Fruit fly (Drosophila melanogaster) whole organism, embryonic: ENCODE data around the gene CG14868.
A peak's percentile ranks its signal among the peaks of the same experiment; 100 is the strongest.

ENCODE experiments used
- CG11504 ChIP-seq: fragments of 200-800 bp; sonication (Bioruptor generic); optimal IDR thresholded peaks from 3 replicates; lab custom pipeline; 2019; ENCODE audit warnings: missing biosample characterization, mild to moderate bottlenecking, missing genetic modification characterization, moderate library complexity
- CG12299 ChIP-seq: fragments of 200-800 bp; sonication (Bioruptor generic); optimal IDR thresholded peaks from 2 replicates; lab custom pipeline; 2018; ENCODE audit warnings: missing biosample characterization, mild to moderate bottlenecking, missing genetic modification characterization
- CG12744 ChIP-seq: fragments of 200-800 bp; sonication (Bioruptor generic); optimal IDR thresholded peaks from 2 replicates; lab custom pipeline; 2016; ENCODE audit warnings: missing biosample characterization, missing genetic modification characterization
- CG12769 ChIP-seq: fragments of 200-800 bp; sonication (Bioruptor generic); optimal IDR thresholded peaks from 2 replicates; lab custom pipeline; 2019; ENCODE audit warnings: missing biosample characterization, mild to moderate bottlenecking, missing genetic modification characterization, moderate library complexity
- CG13894 ChIP-seq: fragments of 200-800 bp; sonication (Bioruptor generic); optimal IDR thresholded peaks from 3 replicates; lab custom pipeline; 2018; ENCODE audit warnings: missing biosample characterization, mild to moderate bottlenecking, missing genetic modification characterization, moderate library complexity
- CG15479 ChIP-seq: fragments of 200-800 bp; sonication (Bioruptor generic); optimal IDR thresholded peaks from 3 replicates; lab custom pipeline; 2019; ENCODE audit warnings: missing biosample characterization, mild to moderate bottlenecking, missing genetic modification characterization, moderate library complexity
- CG16813 ChIP-seq: fragments of 200-800 bp; sonication (Bioruptor generic); IDR thresholded peaks from 3 replicates; pipeline ENCODE4 v1.3.6; 2022; ENCODE audit warnings: missing biosample characterization, missing genetic modification characterization; ENCODE audit not compliant: partially characterized antibody
- CG18476 ChIP-seq: fragments of 200-800 bp; sonication (Bioruptor generic); optimal IDR thresholded peaks from 2 replicates; lab custom pipeline; 2016; ENCODE audit warnings: missing biosample characterization, mild to moderate bottlenecking, missing genetic modification characterization
- CG2199 ChIP-seq: fragments of 200-800 bp; sonication (Bioruptor generic); IDR thresholded peaks from 3 replicates; pipeline ENCODE4 v1.3.6; 2022; ENCODE audit warnings: missing biosample characterization, missing genetic modification characterization
- CG2875 ChIP-seq: fragments of 200-800 bp; sonication (Bioruptor generic); optimal IDR thresholded peaks from 2 replicates; lab custom pipeline; 2017; ENCODE audit warnings: missing biosample characterization, mild to moderate bottlenecking, missing genetic modification characterization, missing genetic modification reagents
- CG4282 ChIP-seq: fragments of 200-800 bp; sonication (Bioruptor generic); optimal IDR thresholded peaks from 2 replicates; lab custom pipeline; 2016; ENCODE audit warnings: missing biosample characterization, missing genetic modification characterization
- CG43689 ChIP-seq: fragments of 200-800 bp; sonication (Bioruptor generic); IDR thresholded peaks from 2 replicates; pipeline ENCODE4 v1.3.6; 2022; ENCODE audit warnings: missing biosample characterization, missing genetic modification characterization
- CG6254 ChIP-seq: fragments of 200-800 bp; sonication (Bioruptor generic); optimal IDR thresholded peaks from 3 replicates; lab custom pipeline; 2017; ENCODE audit warnings: mild to moderate bottlenecking, missing biosample characterization, missing genetic modification reagents, missing genetic modification characterization
- CG6765 ChIP-seq: fragments of 200-800 bp; sonication (Bioruptor generic); optimal IDR thresholded peaks from 3 replicates; lab custom pipeline; 2017; ENCODE audit warnings: missing biosample characterization, mild to moderate bottlenecking, missing genetic modification characterization
- CG8478 ChIP-seq: fragments of >200 bp; optimal IDR thresholded peaks from 2 replicates; lab custom pipeline; 2018
- CG8944 ChIP-seq: fragments of 200-800 bp; sonication (Bioruptor generic); optimal IDR thresholded peaks from 3 replicates; lab custom pipeline; 2016; ENCODE audit warnings: missing biosample characterization, missing genetic modification characterization
- CG9727 ChIP-seq: fragments of 200-800 bp; sonication (Bioruptor generic); optimal IDR thresholded peaks from 3 replicates; lab custom pipeline; 2017; ENCODE audit warnings: missing biosample characterization, mild to moderate bottlenecking, missing genetic modification characterization
- D ChIP-seq, 2 experiments: fragments of 200-800 bp in 1 of 2; fragments of >200 bp in 1 of 2; sonication (Bioruptor generic) in 1 of 2; optimal IDR thresholded peaks; 2 replicates in 1 of 2; 3 replicates in 1 of 2; lab custom pipeline; 2017; ENCODE audit warnings: mild to moderate bottlenecking in 1 of 2, missing biosample characterization in 1 of 2, missing genetic modification characterization in 1 of 2, missing genetic modification reagents in 1 of 2
- Dll ChIP-seq: fragments of 200-800 bp; sonication (Bioruptor generic); IDR thresholded peaks from 4 replicates; pipeline ENCODE4 v1.3.6; 2022; ENCODE audit warnings: missing biosample characterization, missing genetic modification characterization; ENCODE audit not compliant: partially characterized antibody
- Elba2 ChIP-seq: fragments of 200-800 bp; sonication (Bioruptor generic); optimal IDR thresholded peaks from 3 replicates; lab custom pipeline; 2016; ENCODE audit warnings: missing biosample characterization, missing genetic modification characterization
- Lpt ChIP-seq: fragments of >200 bp; optimal IDR thresholded peaks from 2 replicates; lab custom pipeline; 2018; ENCODE audit warnings: missing biosample characterization, missing genetic modification characterization
- MTF-1 ChIP-seq: fragments of 200-800 bp; sonication (Bioruptor generic); optimal IDR thresholded peaks from 2 replicates; lab custom pipeline; 2018; ENCODE audit warnings: missing biosample characterization, mild to moderate bottlenecking, missing genetic modification characterization, borderline replicate concordance
- NFAT ChIP-seq: fragments of 200-800 bp; sonication (Bioruptor generic); IDR thresholded peaks from 2 replicates; pipeline ENCODE4 v1.3.6; 2022; ENCODE audit warnings: missing biosample characterization, missing genetic modification characterization
- Nf-YA ChIP-seq: fragments of 200-800 bp; sonication (Bioruptor generic); IDR thresholded peaks from 2 replicates; pipeline ENCODE4 v1.3.6; 2022; ENCODE audit warnings: missing biosample characterization, missing genetic modification characterization
- NfI ChIP-seq: fragments of 200-800 bp; sonication (Bioruptor generic); optimal IDR thresholded peaks from 3 replicates; lab custom pipeline; 2018; ENCODE audit warnings: missing biosample characterization, mild to moderate bottlenecking, missing genetic modification characterization, moderate library complexity
- Ravus ChIP-seq: fragments of 200-800 bp; sonication (Bioruptor generic); IDR thresholded peaks from 2 replicates; pipeline ENCODE4 v1.3.6; 2022; ENCODE audit warnings: missing biosample characterization, missing genetic modification characterization
- Scr ChIP-seq: fragments of 200-800 bp; sonication (Bioruptor generic); IDR thresholded peaks from 2 replicates; pipeline ENCODE4 v1.3.6; 2022; ENCODE audit warnings: missing biosample characterization, missing genetic modification characterization; ENCODE audit not compliant: partially characterized antibody
- Sox100B ChIP-seq: fragments of 200-800 bp; sonication (Bioruptor generic); optimal IDR thresholded peaks from 3 replicates; lab custom pipeline; 2018; ENCODE audit warnings: missing biosample characterization, mild to moderate bottlenecking, missing genetic modification characterization
- Sox102F ChIP-seq: fragments of 200-800 bp; sonication (Bioruptor generic); optimal IDR thresholded peaks from 2 replicates; lab custom pipeline; 2018; ENCODE audit warnings: missing biosample characterization, mild to moderate bottlenecking, missing genetic modification characterization, moderate library complexity
- Ssrp ChIP-seq: fragments of 200-800 bp; sonication (Bioruptor generic); optimal IDR thresholded peaks from 2 replicates; lab custom pipeline; 2018; ENCODE audit warnings: missing biosample characterization, mild to moderate bottlenecking, missing genetic modification characterization, moderate library complexity
- dmrt11E ChIP-seq: fragments of 200-800 bp; sonication (Bioruptor generic); optimal IDR thresholded peaks from 3 replicates; lab custom pipeline; 2018; ENCODE audit warnings: missing biosample characterization, mild to moderate bottlenecking, missing genetic modification characterization, moderate library complexity
- exex ChIP-seq: fragments of 200-800 bp; sonication (Bioruptor generic); optimal IDR thresholded peaks from 4 replicates; lab custom pipeline; 2018; ENCODE audit warnings: missing biosample characterization, mild to moderate bottlenecking, missing genetic modification characterization, moderate library complexity
- gce ChIP-seq: fragments of 200-800 bp; sonication (Bioruptor generic); IDR thresholded peaks from 3 replicates; pipeline ENCODE4 v1.3.6; 2022; ENCODE audit warnings: missing biosample characterization, missing genetic modification characterization
- grau ChIP-seq: fragments of 200-800 bp; optimal IDR thresholded peaks from 3 replicates; lab custom pipeline; 2019; ENCODE audit warnings: missing biosample characterization, mild to moderate bottlenecking, missing genetic modification characterization, moderate library complexity
- grn ChIP-seq: fragments of 200-800 bp; sonication (Bioruptor generic); optimal IDR thresholded peaks from 3 replicates; lab custom pipeline; 2017; ENCODE audit warnings: missing biosample characterization, missing genetic modification characterization
- hbn ChIP-seq: fragments of 200-800 bp; sonication (Bioruptor generic); IDR thresholded peaks from 2 replicates; pipeline ENCODE4 v1.3.6; 2022; ENCODE audit warnings: missing biosample characterization, missing genetic modification characterization; ENCODE audit not compliant: partially characterized antibody
- mld ChIP-seq: fragments of 200-800 bp; sonication (Bioruptor generic); IDR thresholded peaks from 3 replicates; pipeline ENCODE4 v1.3.6; 2022; ENCODE audit warnings: missing biosample characterization, missing genetic modification characterization; ENCODE audit not compliant: partially characterized antibody
- pan ChIP-seq, 4 experiments: fragments of >200 bp in 3 of 4; fragments of 200-800 bp in 1 of 4; sonication (Bioruptor generic) in 1 of 4; optimal IDR thresholded peaks in 3 of 4; IDR thresholded peaks in 1 of 4; 2 replicates each; pipeline versions ENCODE4 v1.3.6 to Lab custom; 2017 to 2022; ENCODE audit warnings: missing biosample characterization in 2 of 4, missing genetic modification characterization in 2 of 4, mixed read lengths in 1 of 4
- pzg ChIP-seq: fragments of 200-800 bp; sonication (Bioruptor generic); optimal IDR thresholded peaks from 3 replicates; lab custom pipeline; 2018; ENCODE audit warnings: missing biosample characterization, mild to moderate bottlenecking, missing genetic modification characterization, moderate library complexity
- repo ChIP-seq: fragments of 200-800 bp; sonication (Bioruptor generic); optimal IDR thresholded peaks from 2 replicates; lab custom pipeline; 2016; ENCODE audit warnings: missing biosample characterization, missing genetic modification characterization
- rib ChIP-seq: fragments of 200-800 bp; sonication (Bioruptor generic); IDR thresholded peaks from 2 replicates; pipeline ENCODE4 v1.3.6; 2022; ENCODE audit warnings: missing biosample characterization, missing genetic modification characterization
- sens-2 ChIP-seq: fragments of 200-800 bp; sonication (Bioruptor generic); IDR thresholded peaks from 2 replicates; pipeline ENCODE4 v1.3.6; 2022; ENCODE audit warnings: missing biosample characterization, missing genetic modification characterization
- slp2 ChIP-seq: fragments of 200-800 bp; sonication (Bioruptor generic); optimal IDR thresholded peaks from 2 replicates; lab custom pipeline; 2016; ENCODE audit warnings: missing biosample characterization, missing genetic modification characterization
- sob ChIP-seq: fragments of 200-800 bp; sonication (Bioruptor generic); IDR thresholded peaks from 2 replicates; pipeline ENCODE4 v1.3.6; 2022; ENCODE audit warnings: missing biosample characterization, missing genetic modification characterization
- sqz ChIP-seq: fragments of 200-800 bp; sonication (Bioruptor generic); optimal IDR thresholded peaks from 3 replicates; lab custom pipeline; 2018; ENCODE audit warnings: missing biosample characterization, mild to moderate bottlenecking, missing genetic modification characterization
- wek ChIP-seq: fragments of 200-800 bp; sonication (Bioruptor generic); optimal IDR thresholded peaks from 3 replicates; lab custom pipeline; 2018; ENCODE audit warnings: missing biosample characterization, mild to moderate bottlenecking, missing genetic modification characterization, moderate library complexity
- z ChIP-seq: fragments of 200-800 bp; sonication (Bioruptor generic); IDR thresholded peaks from 3 replicates; pipeline ENCODE4 v1.3.6; 2022; ENCODE audit warnings: missing biosample characterization, missing genetic modification characterization

The CG14868 gene

dm6 chr3R:15356645-15357431 is 12.9 kb downstream of the CG14868 start, which contains the start of the genes Atg4b and Hibch (continued):
- TF ChIP-seq CG4282 (GFP tag; lab: Kevin White, UChicago) (no peak), NfI (GFP tag; lab: Kevin White, UChicago) (peak; percentile 85), MTF-1 (peak; percentile 27), Ravus (GFP tag; lab: Robert Waterston, UW) (0 out of 2 replicates have a peak, but pooled peaks have one; percentile 13), Scr (GFP tag; lab: Robert Waterston, UW) (peak; percentile 22; the same call in 1 of the 2 replicates), CG16813 (GFP tag; lab: Robert Waterston, UW) (no peak), grau (peak; percentile 89), Sox100B (GFP tag; lab: Kevin White, UChicago) (no peak), Dll (no peak), wek (GFP tag; lab: Kevin White, UChicago) (peak; percentile 79), CG6765 (GFP tag; lab: Kevin White, UChicago) (peak; percentile 70), Lpt (GFP tag; lab: Kevin White, UChicago) (no peak), Ssrp (tag; lab: Kevin White, UChicago) (peak; percentile 85), CG12769 (tag; lab: Kevin White, UChicago) (no peak), CG9727 (GFP tag; lab: Kevin White, UChicago) (peak; percentile 82), rib (GFP tag; lab: Robert Waterston, UW) (peak; percentile 86), CG18476 (GFP tag; lab: Kevin White, UChicago) (peak; percentile 64), hbn (GFP tag; lab: Robert Waterston, UW) (no peak), CG2875 (no peak), CG8478 (peak; percentile 77), CG6254 (GFP tag; lab: Kevin White, UChicago) (peak; percentile 70), dmrt11E (peak; percentile 78), pan (optimal IDR thresholded peaks at IDR 0.05; lab: Kevin White, UChicago) (no peak), pan (GFP tag; optimal IDR thresholded peaks at IDR 0.05 in 1 of 2, IDR thresholded peaks at IDR 0.05 in 1 of 2) (peak in 1 of 2 experiments; percentile 83), CG43689 (GFP tag; lab: Robert Waterston, UW) (peak; percentile 59; the same call in 1 of the 2 replicates), CG15479 (GFP tag; lab: Kevin White, UChicago) (peak; percentile 62), slp2 (no peak), D (optimal IDR thresholded peaks at IDR 0.05; lab: Kevin White, UChicago) (no peak), D (GFP tag; optimal IDR thresholded peaks at IDR 0.05; lab: Kevin White, UChicago) (peak; percentile 82), mld (GFP tag; lab: Robert Waterston, UW) (no peak), pzg (GFP tag; lab: Kevin White, UChicago) (peak; percentile 47), CG12744 (no peak), exex (tag; lab: Kevin White, UChicago) (peak; percentile 87), Nf-YA (GFP tag; lab: Robert Waterston, UW) (no peak), gce (GFP tag; lab: Robert Waterston, UW) (no peak), Elba2 (GFP tag; lab: Kevin White, UChicago) (peak; percentile 84), z (0 out of 3 replicates have a peak, but pooled peaks have one; percentile 22), CG8944 (peak; percentile 38), CG12299 (tag; lab: Kevin White, UChicago) (peak; percentile 79), sob (GFP tag; lab: Robert Waterston, UW) (peak; percentile 83), grn (no peak), NFAT (GFP tag; lab: Robert Waterston, UW) (peak; percentile 82), CG13894 (no peak), repo (GFP tag; lab: Kevin White, UChicago) (no peak), CG2199 (GFP tag; lab: Robert Waterston, UW) (no peak), sqz (GFP tag; lab: Kevin White, UChicago) (no peak), CG11504 (no peak), sens-2 (GFP tag; lab: Robert Waterston, UW) (0 out of 2 replicates have a peak, but pooled peaks have one; percentile 26), Sox102F (GFP tag; lab: Kevin White, UChicago) (no peak)
